Worm (Caenorhabditis elegans): ENCODE measurements around the gene F57C12.2.

F57C12.2 gene

ce11 chrX:535728-536127 is 15.5 kb downstream of the F57C12.2 start, which contains the start of gene F28C10.3 (continued):
- TF ChIP-seq nhr-28 (tag; optimal IDR thresholded peaks at IDR 0.05) (no peak), sptf-1 (tag; optimal IDR thresholded peaks at IDR 0.05) (no peak), swsn-7 (tag; optimal IDR thresholded peaks at IDR 0.05) (peak; percentile 77), nhr-20 (tag; optimal IDR thresholded peaks at IDR 0.05) (peak; percentile 87), lsy-2 (tag; optimal IDR thresholded peaks at IDR 0.05) (peak; percentile 69 to 81), mef-2 (tag; optimal IDR thresholded peaks at IDR 0.05) (peak; percentile 64), vab-15 (tag; optimal IDR thresholded peaks at IDR 0.05) (no peak), ceh-8 (GFP tag; optimal IDR thresholded peaks at IDR 0.05) (no peak), egl-13 (tag; optimal IDR thresholded peaks at IDR 0.05) (peak; percentile 50), nhr-84 (tag; optimal IDR thresholded peaks at IDR 0.05) (no peak), rnt-1 (tag; optimal IDR thresholded peaks at IDR 0.05) (peak; percentile 82), mep-1 (tag; optimal IDR thresholded peaks at IDR 0.05) (peak; percentile 68), egl-27 (tag; optimal IDR thresholded peaks at IDR 0.05) (peak; percentile 19 to 80), ces-1 (GFP tag; optimal IDR thresholded peaks at IDR 0.05) (no peak), sup-37 (GFP tag; optimal IDR thresholded peaks at IDR 0.05) (no peak), hlh-4 (tag; optimal IDR thresholded peaks at IDR 0.05) (no peak), lin-35 (GFP tag; optimal IDR thresholded peaks at IDR 0.05) (peak; percentile 62 to 65), zip-4 (GFP tag; optimal IDR thresholded peaks at IDR 0.05) (peak; percentile 32), pax-3 (tag; optimal IDR thresholded peaks at IDR 0.05) (peak; percentile 21), nhr-71 (tag; optimal IDR thresholded peaks at IDR 0.05) (peak; percentile 91), snu-23 (GFP tag; optimal IDR thresholded peaks at IDR 0.05) (peak; percentile 87), lin-15B (tag; optimal IDR thresholded peaks at IDR 0.05) (no peak), ceh-90 (tag; optimal IDR thresholded peaks at IDR 0.05) (no peak), mdl-1 (tag; optimal IDR thresholded peaks at IDR 0.05) (peak in 1 of 2 experiments; percentile 75), irx-1 (tag; optimal IDR thresholded peaks at IDR 0.05) (peak; percentile 64), fos-1 (tag; optimal IDR thresholded peaks at IDR 0.05) (peak; percentile 81), nhr-11 (tag; optimal IDR thresholded peaks at IDR 0.05) (peak; percentile 71), nhr-19 (GFP tag; conservative IDR thresholded peaks at IDR 0.05) (peak; percentile 73), blmp-1 (tag; optimal IDR thresholded peaks at IDR 0.05) (peak; percentile 80), ceh-63 (GFP tag; optimal IDR thresholded peaks at IDR 0.05) (no peak), nhr-12 (tag; optimal IDR thresholded peaks at IDR 0.05) (no peak), ets-5 (GFP tag; IDR thresholded peaks at IDR 0.05) (no peak), C04F5.9 (tag; optimal IDR thresholded peaks at IDR 0.05) (peak; percentile 35), nhr-85 (tag) (peak; percentile 98), nhr-76 (tag; optimal IDR thresholded peaks at IDR 0.05) (no peak), hlh-17 (GFP tag; optimal IDR thresholded peaks at IDR 0.05; ENCODE audit: borderline replicate concordance) (no peak), elt-2 (tag; optimal IDR thresholded peaks at IDR 0.05) (no peak), tlp-1 (tag; optimal IDR thresholded peaks at IDR 0.05) (no peak), jun-1 (tag; optimal IDR thresholded peaks at IDR 0.05) (peak; percentile 81), unc-130 (tag; optimal IDR thresholded peaks at IDR 0.05) (peak; percentile 21), ztf-11 (tag; optimal IDR thresholded peaks at IDR 0.05) (no peak), efl-3 (GFP tag; optimal IDR thresholded peaks at IDR 0.05) (no peak), snpc-4 (tag; optimal IDR thresholded peaks at IDR 0.05) (no peak), alr-1 (tag; optimal IDR thresholded peaks at IDR 0.05; ENCODE audit: borderline replicate concordance) (no peak), fkh-4 (tag; optimal IDR thresholded peaks at IDR 0.05; ENCODE audit: borderline replicate concordance) (no peak), elt-3 (tag; optimal IDR thresholded peaks at IDR 0.05) (peak in 2 of 6 experiments; percentile 14 to 66), nhr-237 (tag; optimal IDR thresholded peaks at IDR 0.05) (peak; percentile 36), xbp-1 (tag; optimal IDR thresholded peaks at IDR 0.05) (peak; percentile 88), nhr-47 (tag; optimal IDR thresholded peaks at IDR 0.05) (peak; percentile 89), aly-2 (tag; optimal IDR thresholded peaks at IDR 0.05) (peak; percentile 38), lin-14 (GFP tag; optimal IDR thresholded peaks at IDR 0.05) (peak; percentile 96), pqm-1 (tag; optimal IDR thresholded peaks at IDR 0.05) (no peak), nhr-90 (tag; optimal IDR thresholded peaks at IDR 0.05; ENCODE audit: poor library complexity) (peak; percentile 79)

Measured in whole organism, L1 larva.